Fruit fly (Drosophila melanogaster) whole organism, pupa: ENCODE measurements around the gene Hou.

Experiments used
- CG10348 ChIP-seq: fragments of 200-800 bp; sonication (Bioruptor generic); IDR thresholded peaks from 2 replicates; pipeline ENCODE4 v1.3.6; 2022; ENCODE audit warnings: missing biosample characterization, missing genetic modification characterization
- CG12605 ChIP-seq: fragments of 200-800 bp; sonication (Bioruptor generic); IDR thresholded peaks from 2 replicates; pipeline ENCODE4 v1.3.6; 2022; ENCODE audit warnings: missing biosample characterization, missing genetic modification characterization
- CG13204 ChIP-seq: fragments of 200-800 bp; sonication (Bioruptor generic); optimal IDR thresholded peaks from 2 replicates; lab custom pipeline; 2018; ENCODE audit warnings: missing biosample characterization, mild to moderate bottlenecking, missing genetic modification characterization, moderate library complexity
- CG14655 ChIP-seq: fragments of 200-800 bp; sonication (Bioruptor generic); optimal IDR thresholded peaks from 3 replicates; lab custom pipeline; 2017; ENCODE audit warnings: mild to moderate bottlenecking, missing biosample characterization, missing genetic modification reagents, missing genetic modification characterization
- CG15710 ChIP-seq: fragments of 200-800 bp; sonication (Bioruptor generic); optimal IDR thresholded peaks from 2 replicates; lab custom pipeline; 2018; ENCODE audit warnings: missing biosample characterization, mild to moderate bottlenecking, missing genetic modification characterization, moderate library complexity
- CG32121 ChIP-seq: fragments of 200-800 bp; sonication (Bioruptor generic); IDR thresholded peaks from 2 replicates; pipeline ENCODE4 v1.3.6; 2022; ENCODE audit warnings: missing biosample characterization, missing genetic modification characterization
- CG34367 ChIP-seq: fragments of 200-800 bp; sonication (Bioruptor generic); optimal IDR thresholded peaks from 2 replicates; lab custom pipeline; 2018; ENCODE audit warnings: missing biosample characterization, mild to moderate bottlenecking, missing genetic modification characterization
- CG4496 ChIP-seq: fragments of 200-800 bp; sonication (Bioruptor generic); IDR thresholded peaks from 3 replicates; pipeline ENCODE4 v1.3.6; 2022; ENCODE audit warnings: missing biosample characterization, missing genetic modification characterization
- CG8159 ChIP-seq: fragments of 200-800 bp; sonication (Bioruptor generic); optimal IDR thresholded peaks from 3 replicates; lab custom pipeline; 2018; ENCODE audit warnings: missing biosample characterization, mild to moderate bottlenecking, missing genetic modification characterization, moderate library complexity
- CG8301 ChIP-seq: fragments of 200-800 bp; sonication (Bioruptor generic); optimal IDR thresholded peaks from 2 replicates; lab custom pipeline; 2018; ENCODE audit warnings: missing biosample characterization, mild to moderate bottlenecking, missing genetic modification characterization
- D1 ChIP-seq: fragments of 200-800 bp; sonication (Bioruptor generic); optimal IDR thresholded peaks from 2 replicates; lab custom pipeline; 2018; ENCODE audit warnings: missing biosample characterization, mild to moderate bottlenecking, missing genetic modification characterization, moderate library complexity
- EcR ChIP-seq: fragments of 200-800 bp; sonication (Bioruptor generic); optimal IDR thresholded peaks from 3 replicates; lab custom pipeline; 2019; ENCODE audit warnings: missing biosample characterization, missing genetic modification characterization, mild to moderate bottlenecking, moderate library complexity, missing genetic modification reagents
- Pif1A ChIP-seq: fragments of 200-800 bp; sonication (Bioruptor generic); optimal IDR thresholded peaks from 3 replicates; lab custom pipeline; 2016; ENCODE audit warnings: missing biosample characterization, missing genetic modification characterization
- Pif1B ChIP-seq: fragments of 200-800 bp; sonication (Bioruptor generic); optimal IDR thresholded peaks from 3 replicates; lab custom pipeline; 2016; ENCODE audit warnings: missing biosample characterization, missing genetic modification characterization
- Snoo ChIP-seq: fragments of 200-800 bp; sonication (Bioruptor generic); optimal IDR thresholded peaks from 3 replicates; lab custom pipeline; 2017; ENCODE audit warnings: missing biosample characterization, mild to moderate bottlenecking, missing genetic modification characterization, inconsistent platforms
- fd96Ca ChIP-seq: fragments of 200-800 bp; sonication (Bioruptor generic); IDR thresholded peaks from 3 replicates; pipeline ENCODE4 v1.3.6; 2022; ENCODE audit warnings: missing biosample characterization, missing genetic modification characterization
- gl ChIP-seq: fragments of 200-800 bp; sonication (Bioruptor generic); optimal IDR thresholded peaks from 2 replicates; lab custom pipeline; 2018; ENCODE audit warnings: missing biosample characterization, mild to moderate bottlenecking, missing genetic modification characterization
- rn ChIP-seq: fragments of 200-800 bp; sonication (Bioruptor generic); IDR thresholded peaks from 2 replicates; pipeline ENCODE4 v1.3.6; 2022; ENCODE audit warnings: missing biosample characterization, missing genetic modification characterization

Hou gene

DNA sequence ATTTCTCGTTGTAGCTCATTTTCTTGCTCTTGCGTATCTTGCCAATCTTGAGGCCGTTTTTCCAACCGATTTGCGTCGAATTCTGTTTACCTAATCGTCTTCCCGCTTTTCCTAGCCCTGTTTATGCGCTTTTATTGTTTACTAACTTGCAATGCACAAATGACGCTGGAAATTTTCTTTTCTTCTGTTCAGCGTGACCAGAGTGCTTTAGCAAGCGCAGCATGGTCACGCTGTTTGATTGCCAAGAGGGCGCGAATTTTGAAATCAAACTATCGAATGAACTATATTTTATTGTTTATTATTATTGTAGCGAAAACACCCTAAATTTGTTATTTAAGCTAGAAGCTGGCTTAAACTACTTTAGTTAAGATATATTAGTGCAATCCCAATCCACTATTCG lies at the start of gene Hou:
Hou (minus strand) TSS at position 193 of the 400 bp plus-strand sequence.
- TF ChIP-seq gl (tag; lab: Kevin White, UChicago) (no peak), CG14655 (no peak), fd96Ca (no peak), D1 (tag; lab: Kevin White, UChicago) (no peak)
- TF ChIP-seq, all 21 proteins: peak for 0

DNA sequence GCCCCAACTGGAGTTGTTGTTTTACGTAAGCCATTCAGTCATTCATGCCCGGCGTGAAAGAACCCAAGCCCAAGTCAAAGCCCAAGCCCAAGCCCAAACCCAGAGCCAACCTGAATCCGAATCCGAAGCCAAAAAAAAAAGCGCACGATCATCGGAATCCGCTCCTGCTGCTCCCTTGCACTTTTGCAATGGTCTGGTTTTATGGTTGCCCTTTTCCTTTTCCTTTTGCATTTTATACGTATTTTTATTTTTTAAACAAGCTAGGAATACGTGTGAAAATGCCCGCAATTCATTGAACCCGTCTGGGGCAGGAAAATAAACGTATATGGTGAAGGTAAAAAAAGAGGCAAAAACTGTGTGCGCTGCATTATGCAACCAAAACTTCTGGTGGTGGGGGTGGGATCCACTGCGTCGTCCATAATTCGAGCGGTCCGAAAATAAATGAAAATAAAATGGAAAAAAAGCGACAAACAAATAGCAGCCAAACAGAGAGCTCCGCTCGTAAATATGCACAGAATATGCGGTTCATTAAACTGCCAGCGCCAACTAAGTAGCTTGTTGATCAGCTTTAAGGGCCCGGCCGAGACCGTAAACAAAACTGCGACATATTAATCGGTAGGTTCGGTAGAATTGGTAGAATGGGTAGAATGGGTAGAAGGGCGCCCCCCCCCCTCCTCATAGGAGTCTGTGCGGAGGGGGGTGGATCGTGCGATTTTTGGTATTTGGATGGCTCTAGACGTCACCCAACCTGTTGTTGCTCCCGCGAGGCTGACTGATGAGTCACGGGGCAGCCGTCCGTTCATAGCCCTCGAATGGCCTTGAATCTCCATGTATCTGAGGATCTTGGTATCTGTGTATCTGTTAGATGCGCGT lies 49.3 kb upstream of the Hou start:
- no peak for TF ChIP-seq CG10348
- TF ChIP-seq gl (tag; lab: Kevin White, UChicago): peak; percentile 26
- no peak for TF ChIP-seq CG13204 (GFP tag; lab: Kevin White, UChicago)
- no peak for TF ChIP-seq CG15710 (tag; lab: Kevin White, UChicago)
- TF ChIP-seq CG8159 (tag; lab: Kevin White, UChicago): peak; percentile 28
- TF ChIP-seq EcR (GFP tag; lab: Kevin White, UChicago): peak; percentile 92

- TF ChIP-seq Pif1B (GFP tag; lab: Kevin White, UChicago) (no peak), EcR (GFP tag; lab: Kevin White, UChicago) (peak; percentile 98)
These were observed 45.4 kb upstream of the Hou start for dm6 chrX:18695603-18696002.

DNA sequence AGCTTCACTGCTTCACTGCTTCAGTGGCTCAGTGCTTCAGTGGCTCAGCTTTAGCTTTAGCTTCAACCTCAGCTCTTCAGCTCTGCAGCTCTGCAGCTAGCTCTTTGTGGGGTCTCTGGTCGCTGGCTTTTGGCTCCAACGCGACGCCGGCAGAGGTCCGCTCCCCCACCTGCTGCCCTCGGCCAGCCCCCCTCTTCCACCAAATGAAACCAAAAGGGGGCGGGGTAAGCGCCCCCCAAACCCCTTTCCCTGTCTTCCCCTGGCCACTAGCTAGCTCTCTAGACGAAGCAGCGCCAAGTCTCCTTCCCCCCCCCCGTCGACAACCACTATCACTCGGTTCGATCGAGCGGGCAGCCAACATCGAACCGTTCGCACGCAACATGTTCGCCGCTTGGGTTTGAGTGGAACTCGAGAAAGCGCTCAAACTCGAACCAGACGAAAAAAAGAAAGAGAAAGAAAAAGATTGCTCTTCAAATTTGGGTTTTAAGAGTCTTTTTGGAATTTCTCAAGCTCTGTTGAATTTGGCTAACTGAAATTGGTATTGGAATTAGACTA lies 42.8 kb upstream of the Hou start, which contains the start of gene Cyp18a1:
Cyp18a1 (minus strand) TSS at position 95 of the 555 bp plus-strand sequence.
- TF ChIP-seq CG8159 (tag; lab: Kevin White, UChicago) (no peak), rn (GFP tag; lab: Robert Waterston, UW) (no peak), CG34367 (no peak), CG13204 (GFP tag; lab: Kevin White, UChicago) (peak; percentile 76), EcR (GFP tag; lab: Kevin White, UChicago) (peak; percentile 67), CG32121 (GFP tag; lab: Robert Waterston, UW) (0 out of 2 replicates have a peak, but pooled peaks have one; percentile 18)

- TF ChIP-seq Snoo: no peak
- TF ChIP-seq EcR (GFP tag; lab: Kevin White, UChicago): peak; percentile 20
These were observed 35.5 kb upstream of the Hou start, which contains the start of gene phtm for dm6 chrX:18685726-18686125. TSS of gene phtm (plus strand) at chrX:18685766.

dm6 chrX:18684928-18685327 lies 34.7 kb upstream of the Hou start:
- TF ChIP-seq CG14655 (no peak), CG8159 (tag; lab: Kevin White, UChicago) (no peak), D1 (tag; lab: Kevin White, UChicago) (no peak), CG13204 (GFP tag; lab: Kevin White, UChicago) (no peak)
- TF ChIP-seq, all 21 proteins: peak for 0

dm6 chrX:18684504-18684903 lies 34.3 kb upstream of the Hou start:
- TF ChIP-seq Pif1B (GFP tag; lab: Kevin White, UChicago): no peak
- peak; percentile 46 for TF ChIP-seq CG13204 (GFP tag; lab: Kevin White, UChicago)
- no peak for TF ChIP-seq CG32121 (GFP tag; lab: Robert Waterston, UW)
- TF ChIP-seq EcR (GFP tag; lab: Kevin White, UChicago): peak; percentile 99
- TF ChIP-seq CG15710 (tag; lab: Kevin White, UChicago): no peak
- TF ChIP-seq CG14655: no peak
- TF ChIP-seq CG4496 (GFP tag; lab: Robert Waterston, UW): no peak
- no peak for TF ChIP-seq gl (tag; lab: Kevin White, UChicago)

DNA sequence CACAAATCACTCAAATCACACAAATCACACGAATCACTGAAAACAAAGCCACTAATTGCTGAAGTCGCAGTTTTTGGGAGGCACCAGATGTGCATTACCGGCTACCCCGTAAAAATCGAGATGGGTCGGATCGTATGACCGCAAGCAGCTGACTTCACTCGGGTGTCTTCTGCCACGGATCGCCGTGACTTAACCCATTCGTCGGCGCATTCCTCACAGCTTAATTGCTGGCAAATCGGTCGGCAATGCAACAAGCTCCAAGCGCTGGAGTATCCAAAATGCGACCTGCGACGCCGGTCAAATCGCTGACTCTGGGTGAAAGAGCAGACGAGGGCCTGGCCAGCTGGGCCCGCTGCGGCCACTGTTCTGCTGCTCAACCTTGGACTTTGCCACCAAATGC lies 32.6 kb upstream of the Hou start:
- TF ChIP-seq CG8301 (tag; lab: Kevin White, UChicago): no peak
- no peak for TF ChIP-seq CG12605 (GFP tag; lab: Robert Waterston, UW)
- TF ChIP-seq Snoo: no peak
- TF ChIP-seq gl (tag; lab: Kevin White, UChicago): no peak
- TF ChIP-seq Pif1A (GFP tag; lab: Kevin White, UChicago): no peak
- TF ChIP-seq EcR (GFP tag; lab: Kevin White, UChicago): no peak
- TF ChIP-seq CG14655: no peak
- no peak for TF ChIP-seq CG34367
